Worm (Caenorhabditis elegans): ENCODE measurements around the gene glb-7.

glb-7 gene

ce11 chrIV:2122488-2122887, at the start of gene glb-7:
Gene glb-7 (plus strand): TSS chrIV:2122788.
- no peak for TF ChIP-seq mdl-1 (tag; optimal IDR thresholded peaks at IDR 0.05)
- TF ChIP-seq lsy-2 (tag; optimal IDR thresholded peaks at IDR 0.05) = no peak
- no peak for TF ChIP-seq unc-62 (GFP tag; optimal IDR thresholded peaks at IDR 0.05)
- no peak for TF ChIP-seq nhr-129 (tag; optimal IDR thresholded peaks at IDR 0.05)
- TF ChIP-seq ztf-11 (tag; optimal IDR thresholded peaks at IDR 0.05) = no peak
- no peak for TF ChIP-seq nhr-77 (tag; optimal IDR thresholded peaks at IDR 0.05)
- TF ChIP-seq zag-1 (tag; optimal IDR thresholded peaks at IDR 0.05) = no peak
- no peak for TF ChIP-seq ZK546.5 (tag; optimal IDR thresholded peaks at IDR 0.05)
- TF ChIP-seq skn-1 (tag; optimal IDR thresholded peaks at IDR 0.05) = no peak
- no peak for TF ChIP-seq nhr-6 (tag; optimal IDR thresholded peaks at IDR 0.05)
- no peak for TF ChIP-seq sma-3 (GFP tag; optimal IDR thresholded peaks at IDR 0.05)
- no peak for TF ChIP-seq ama-1 (optimal IDR thresholded peaks at IDR 0.05)
- no peak for TF ChIP-seq unc-39 (tag; optimal IDR thresholded peaks at IDR 0.05)
- no peak for TF ChIP-seq ceh-16 (tag; optimal IDR thresholded peaks at IDR 0.05)
- TF ChIP-seq unc-55 (GFP tag; optimal IDR thresholded peaks at IDR 0.05) = no peak

- TF ChIP-seq peb-1 (tag; optimal IDR thresholded peaks at IDR 0.05) (no peak), lsy-2 (tag; optimal IDR thresholded peaks at IDR 0.05) (peak in 1 of 2 experiments; percentile 10)
Measured at ce11 chrIV:2077159-2077835, 45.3 kb upstream of the glb-7 start.

ce11 chrIV:2080340-2080739, 42.2 kb upstream of the glb-7 start:
- no peak for TF ChIP-seq ama-1 (optimal IDR thresholded peaks at IDR 0.05)
- TF ChIP-seq alr-1 (tag; optimal IDR thresholded peaks at IDR 0.05) = no peak
- no peak for TF ChIP-seq nhr-10 (tag; optimal IDR thresholded peaks at IDR 0.05)
- no peak for TF ChIP-seq nhr-23 (tag; optimal IDR thresholded peaks at IDR 0.05)
- no peak for TF ChIP-seq snpc-4 (tag; optimal IDR thresholded peaks at IDR 0.05)
- no peak for TF ChIP-seq lin-39 (tag; optimal IDR thresholded peaks at IDR 0.05)
- TF ChIP-seq nhr-21 (tag; optimal IDR thresholded peaks at IDR 0.05) = no peak
- TF ChIP-seq lin-13 (GFP tag; optimal IDR thresholded peaks at IDR 0.05) = no peak

ce11 chrIV:2083146-2083545, 39.4 kb upstream of the glb-7 start:
- no peak for TF ChIP-seq skn-1 (tag; optimal IDR thresholded peaks at IDR 0.05)
- TF ChIP-seq ceh-82 (tag; optimal IDR thresholded peaks at IDR 0.05) = no peak
- TF ChIP-seq fos-1 (tag; optimal IDR thresholded peaks at IDR 0.05) = no peak
- TF ChIP-seq mbf-1 (tag; optimal IDR thresholded peaks at IDR 0.05) = no peak
- no peak for TF ChIP-seq ceh-16 (tag; optimal IDR thresholded peaks at IDR 0.05)
- TF ChIP-seq elt-3 (tag; optimal IDR thresholded peaks at IDR 0.05) = no peak
- TF ChIP-seq lin-39 (tag; optimal IDR thresholded peaks at IDR 0.05) = no peak
- no peak for TF ChIP-seq R02D3.7 (tag; optimal IDR thresholded peaks at IDR 0.05)
- TF ChIP-seq lin-11 (tag; optimal IDR thresholded peaks at IDR 0.05) = no peak
- TF ChIP-seq sem-4 (tag; optimal IDR thresholded peaks at IDR 0.05) = no peak
- TF ChIP-seq unc-39 (tag; optimal IDR thresholded peaks at IDR 0.05) = no peak
- no peak for TF ChIP-seq ztf-1 (GFP tag; conservative IDR thresholded peaks at IDR 0.05)
- no peak for TF ChIP-seq ama-1 (optimal IDR thresholded peaks at IDR 0.05)
- TF ChIP-seq nhr-12 (tag; optimal IDR thresholded peaks at IDR 0.05) = no peak
- TF ChIP-seq mdl-1 (tag; optimal IDR thresholded peaks at IDR 0.05) = no peak
- TF ChIP-seq nhr-11 (tag; optimal IDR thresholded peaks at IDR 0.05) = no peak
- TF ChIP-seq blmp-1 (tag; optimal IDR thresholded peaks at IDR 0.05; ENCODE audit: insufficient read depth) = peak; percentile 34
- no peak for TF ChIP-seq lin-13 (GFP tag; optimal IDR thresholded peaks at IDR 0.05)
- TF ChIP-seq alr-1 (tag; optimal IDR thresholded peaks at IDR 0.05) = no peak
- TF ChIP-seq nhr-10 (tag; optimal IDR thresholded peaks at IDR 0.05) = no peak
- no peak for TF ChIP-seq aly-2 (tag; optimal IDR thresholded peaks at IDR 0.05)
- TF ChIP-seq sma-3 (GFP tag; optimal IDR thresholded peaks at IDR 0.05) = peak; percentile 48
- TF ChIP-seq nhr-21 (tag; optimal IDR thresholded peaks at IDR 0.05) = peak; percentile 12
- TF ChIP-seq nhr-25 (tag; optimal IDR thresholded peaks at IDR 0.05) = peak; percentile 58
- TF ChIP-seq nhr-129 (tag; optimal IDR thresholded peaks at IDR 0.05) = peak; percentile 49
- no peak for TF ChIP-seq snpc-4 (tag; optimal IDR thresholded peaks at IDR 0.05)
- no peak for TF ChIP-seq nhr-6 (tag; optimal IDR thresholded peaks at IDR 0.05)
